Worm (Caenorhabditis elegans): ENCODE results near the gene T28C6.3.

ce11 chrIV:8807327-8807726 lies 12.8 kb upstream of the T28C6.3 start:
- TF ChIP-seq ceh-9 (tag; optimal IDR thresholded peaks at IDR 0.05) (no peak), nhr-237 (tag; optimal IDR thresholded peaks at IDR 0.05) (no peak), nhr-11 (tag; optimal IDR thresholded peaks at IDR 0.05) (no peak), egl-27 (tag; optimal IDR thresholded peaks at IDR 0.05) (no peak), snpc-4 (tag; optimal IDR thresholded peaks at IDR 0.05) (no peak)
